Worm (Caenorhabditis elegans) whole organism, early embryonic: Measurements from ENCODE around the gene F41E7.6.

ENCODE experiments used
- B0310.2 ChIP-seq: sonication (generic microtip); optimal IDR thresholded peaks from 2 replicates; lab custom pipeline; 2016; ENCODE audit warnings: mild to moderate bottlenecking, missing genetic modification characterization, missing compliant biosample characterization
- F13C5.2 ChIP-seq: sonication (generic microtip); optimal IDR thresholded peaks from 2 replicates; lab custom pipeline; 2017; ENCODE audit warnings: mild to moderate bottlenecking, missing genetic modification characterization, inconsistent platforms, missing compliant biosample characterization
- aly-1 ChIP-seq: sonication (generic microtip); optimal IDR thresholded peaks from 2 replicates; lab custom pipeline; 2016; ENCODE audit warnings: missing genetic modification characterization, missing compliant biosample characterization
- ama-1 ChIP-seq: fragments of 150-350 bp; optimal IDR thresholded peaks from 2 replicates; lab custom pipeline; 2014
- ceh-13 ChIP-seq: fragments of 200-800 bp; sonication (Bioruptor generic); optimal IDR thresholded peaks from 2 replicates; lab custom pipeline; 2018; ENCODE audit warnings: mild to moderate bottlenecking, missing genetic modification characterization, missing compliant biosample characterization
- ceh-36 ChIP-seq: sonication (generic microtip); optimal IDR thresholded peaks from 2 replicates; lab custom pipeline; 2016; ENCODE audit warnings: missing genetic modification characterization, inconsistent platforms, missing compliant biosample characterization
- ets-7 ChIP-seq: sonication (generic microtip); optimal IDR thresholded peaks from 2 replicates; lab custom pipeline; 2016; ENCODE audit warnings: missing genotype, missing genetic modification characterization, missing compliant biosample characterization
- flt-1 ChIP-seq: fragments of 200-800 bp; sonication (Bioruptor generic); IDR thresholded peaks from 2 replicates; pipeline ENCODE4 v1.3.6; 2022; ENCODE audit warnings: missing genetic modification characterization, missing compliant biosample characterization
- hmbx-1 ChIP-seq: sonication (generic microtip); optimal IDR thresholded peaks from 2 replicates; lab custom pipeline; 2016; ENCODE audit warnings: mild to moderate bottlenecking, missing genetic modification characterization, missing compliant biosample characterization
- hmg-4 ChIP-seq: fragments of 200-800 bp; sonication (Bioruptor generic); optimal IDR thresholded peaks from 2 replicates; lab custom pipeline; 2018; ENCODE audit warnings: mild to moderate bottlenecking, missing genetic modification characterization, missing compliant biosample characterization
- hnd-1 ChIP-seq: sonication (generic microtip); optimal IDR thresholded peaks from 2 replicates; lab custom pipeline; 2016; ENCODE audit warnings: missing genetic modification characterization, missing compliant biosample characterization
- pes-1 ChIP-seq: fragments of 200-800 bp; sonication (Bioruptor generic); IDR thresholded peaks from 2 replicates; pipeline ENCODE4 v1.3.6; 2022; ENCODE audit warnings: missing genetic modification reagents, missing genetic modification characterization, missing compliant biosample characterization
- scrt-1 ChIP-seq: fragments of 200-800 bp; sonication (Bioruptor generic); IDR thresholded peaks from 2 replicates; pipeline ENCODE4 v1.3.6; 2022; ENCODE audit warnings: missing genetic modification characterization, missing compliant biosample characterization
- sea-1 ChIP-seq: fragments of 200-800 bp; sonication (Bioruptor generic); conservative IDR thresholded peaks from 2 replicates; pipeline ENCODE4 v1.3.6; 2022; ENCODE audit warnings: missing genetic modification characterization, missing compliant biosample characterization
- tbx-11 ChIP-seq: fragments of 200-800 bp; sonication (Bioruptor generic); IDR thresholded peaks from 2 replicates; pipeline ENCODE4 v1.3.6; 2022; ENCODE audit warnings: missing genetic modification characterization, missing compliant biosample characterization
- tbx-37 ChIP-seq: fragments of 200-800 bp; sonication (Bioruptor generic); conservative IDR thresholded peaks from 2 replicates; pipeline ENCODE4 v1.3.6; 2022; ENCODE audit warnings: missing genetic modification reagents, missing genetic modification characterization, missing compliant biosample characterization
- tra-4 ChIP-seq: sonication (generic microtip); optimal IDR thresholded peaks from 2 replicates; lab custom pipeline; 2017; ENCODE audit warnings: missing genetic modification characterization, missing compliant biosample characterization

F41E7.6 gene

ce11 chrX:10319653-10320052, 9.4 kb upstream of the F41E7.6 start:
- no peak for TF ChIP-seq ets-7 (tag; lab: Kevin White, UChicago)
- no peak for TF ChIP-seq sea-1 (GFP tag; lab: Robert Waterston, UW)
- TF ChIP-seq tra-4, result no peak
- TF ChIP-seq aly-1 (tag; lab: Kevin White, UChicago), result no peak
- no peak for TF ChIP-seq tbx-37 (GFP tag; lab: Robert Waterston, UW)

- TF ChIP-seq ama-1 (lab: Kevin White, UChicago), result no peak
- no peak for TF ChIP-seq ceh-13 (GFP tag; lab: Kevin White, UChicago)
- TF ChIP-seq aly-1 (tag; lab: Kevin White, UChicago), result no peak
- no peak for TF ChIP-seq sea-1 (GFP tag; lab: Robert Waterston, UW)
- no peak for TF ChIP-seq flt-1 (GFP tag; lab: Robert Waterston, UW)
- no peak for TF ChIP-seq tbx-11 (GFP tag; lab: Robert Waterston, UW)
- TF ChIP-seq hnd-1, result no peak
- TF ChIP-seq hmbx-1 (tag; lab: Kevin White, UChicago), result no peak
- TF ChIP-seq tbx-37 (GFP tag; lab: Robert Waterston, UW), result no peak
- TF ChIP-seq F13C5.2, result no peak
Observed at ce11 chrX:10318437-10318836, 8.2 kb upstream of the F41E7.6 start.

- TF ChIP-seq flt-1 (GFP tag; lab: Robert Waterston, UW) (no peak), ceh-13 (GFP tag; lab: Kevin White, UChicago) (no peak), pes-1 (GFP tag; lab: Robert Waterston, UW) (no peak), F13C5.2 (no peak), tbx-37 (GFP tag; lab: Robert Waterston, UW) (no peak), sea-1 (GFP tag; lab: Robert Waterston, UW) (no peak), ceh-36 (no peak), hmg-4 (no peak), tbx-11 (GFP tag; lab: Robert Waterston, UW) (no peak), tra-4 (no peak), B0310.2 (no peak)
Observed at ce11 chrX:10317565-10317964, 7.3 kb upstream of the F41E7.6 start, which contains the start of gene R07E3.6. TSS of gene R07E3.6 (plus strand) at chrX:10317722.

- TF ChIP-seq ceh-13 (GFP tag; lab: Kevin White, UChicago) (no peak), ceh-36 (no peak), hmg-4 (no peak), aly-1 (tag; lab: Kevin White, UChicago) (no peak), tbx-37 (GFP tag; lab: Robert Waterston, UW) (no peak), ets-7 (tag; lab: Kevin White, UChicago) (no peak), B0310.2 (no peak), tra-4 (no peak), hnd-1 (no peak), flt-1 (GFP tag; lab: Robert Waterston, UW) (no peak), ama-1 (lab: Kevin White, UChicago) (no peak), pes-1 (GFP tag; lab: Robert Waterston, UW) (no peak), scrt-1 (GFP tag; lab: Robert Waterston, UW) (no peak), tbx-11 (GFP tag; lab: Robert Waterston, UW) (no peak), hmbx-1 (tag; lab: Kevin White, UChicago) (no peak), sea-1 (GFP tag; lab: Robert Waterston, UW) (no peak), F13C5.2 (no peak)
Observed at ce11 chrX:10315905-10316304, 5.6 kb upstream of the F41E7.6 start, which contains the start of gene F41E7.9. TSS of gene F41E7.9 (minus strand) at chrX:10316005.

- no peak for TF ChIP-seq hmg-4
- no peak for TF ChIP-seq hmbx-1 (tag; lab: Kevin White, UChicago)
- TF ChIP-seq ets-7 (tag; lab: Kevin White, UChicago), result no peak
- no peak for TF ChIP-seq tbx-37 (GFP tag; lab: Robert Waterston, UW)
- no peak for TF ChIP-seq hnd-1
- no peak for TF ChIP-seq ama-1 (lab: Kevin White, UChicago)
- no peak for TF ChIP-seq F13C5.2
- no peak for TF ChIP-seq B0310.2
- no peak for TF ChIP-seq sea-1 (GFP tag; lab: Robert Waterston, UW)
- TF ChIP-seq ceh-13 (GFP tag; lab: Kevin White, UChicago), result no peak
- TF ChIP-seq tra-4, result no peak
- no peak for TF ChIP-seq tbx-11 (GFP tag; lab: Robert Waterston, UW)
- no peak for TF ChIP-seq aly-1 (tag; lab: Kevin White, UChicago)
- no peak for TF ChIP-seq pes-1 (GFP tag; lab: Robert Waterston, UW)
- no peak for TF ChIP-seq ceh-36
Observed at ce11 chrX:10307495-10307894, 2.8 kb downstream of the F41E7.6 start, which contains the start of gene F41E7.7. TSS of gene F41E7.7 (plus strand) at chrX:10307795.

- TF ChIP-seq ceh-13 (GFP tag; lab: Kevin White, UChicago) (no peak), scrt-1 (GFP tag; lab: Robert Waterston, UW) (no peak), tbx-11 (GFP tag; lab: Robert Waterston, UW) (no peak), ama-1 (lab: Kevin White, UChicago) (no peak), flt-1 (GFP tag; lab: Robert Waterston, UW) (no peak), B0310.2 (no peak), tbx-37 (GFP tag; lab: Robert Waterston, UW) (no peak), hmg-4 (no peak), sea-1 (GFP tag; lab: Robert Waterston, UW) (no peak), aly-1 (tag; lab: Kevin White, UChicago) (no peak), tra-4 (no peak), ceh-36 (no peak), hnd-1 (no peak), pes-1 (GFP tag; lab: Robert Waterston, UW) (no peak), hmbx-1 (tag; lab: Kevin White, UChicago) (no peak), F13C5.2 (no peak), ets-7 (tag; lab: Kevin White, UChicago) (no peak)
Observed at ce11 chrX:10306923-10307322, 3.3 kb downstream of the F41E7.6 start.

ce11 chrX:10306289-10306688, 4.0 kb downstream of the F41E7.6 start, which contains the start of gene cnc-8:
TSS of gene cnc-8 (plus strand) at chrX:10306595.
- TF ChIP-seq ama-1 (lab: Kevin White, UChicago) (no peak), hmg-4 (no peak), ets-7 (tag; lab: Kevin White, UChicago) (no peak)

- no peak for TF ChIP-seq ceh-36
- TF ChIP-seq hnd-1, result no peak
- no peak for TF ChIP-seq sea-1 (GFP tag; lab: Robert Waterston, UW)
- TF ChIP-seq tbx-11 (GFP tag; lab: Robert Waterston, UW), result no peak
- no peak for TF ChIP-seq B0310.2
- TF ChIP-seq ets-7 (tag; lab: Kevin White, UChicago), result no peak
- TF ChIP-seq pes-1 (GFP tag; lab: Robert Waterston, UW), result no peak
- no peak for TF ChIP-seq aly-1 (tag; lab: Kevin White, UChicago)
- TF ChIP-seq hmbx-1 (tag; lab: Kevin White, UChicago), result no peak
- no peak for TF ChIP-seq hmg-4
- no peak for TF ChIP-seq F13C5.2
- TF ChIP-seq ceh-13 (GFP tag; lab: Kevin White, UChicago), result no peak
- TF ChIP-seq scrt-1 (GFP tag; lab: Robert Waterston, UW), result no peak
- no peak for TF ChIP-seq tra-4
- no peak for TF ChIP-seq flt-1 (GFP tag; lab: Robert Waterston, UW)
- no peak for TF ChIP-seq ama-1 (lab: Kevin White, UChicago)
- TF ChIP-seq tbx-37 (GFP tag; lab: Robert Waterston, UW), result no peak
Observed at ce11 chrX:10304178-10304577, 6.1 kb downstream of the F41E7.6 start, which contains the start of gene fipr-21. TSS of gene fipr-21 (plus strand) at chrX:10304529.
